Fruit fly (Drosophila melanogaster): ENCODE data around the gene sloth2.

sloth2 gene

dm6 chrX:7000444-7001134 is 10.6 kb upstream of the sloth2 start (continued):
- TF ChIP-seq shn (GFP tag; optimal IDR thresholded peaks at IDR 0.05) (peak; percentile 37), CG12236 (GFP tag; optimal IDR thresholded peaks at IDR 0.05) (peak; percentile 36), CG10321 (GFP tag; IDR thresholded peaks at IDR 0.05) (peak; percentile 87), Hr3 (GFP tag; optimal IDR thresholded peaks at IDR 0.05) (peak; percentile 42), Optix (GFP tag; IDR thresholded peaks at IDR 0.05) (no peak), CG3995 (GFP tag; optimal IDR thresholded peaks at IDR 0.05) (no peak), Mes4 (GFP tag; optimal IDR thresholded peaks at IDR 0.05) (no peak), Sry-δ (GFP tag; optimal IDR thresholded peaks at IDR 0.05) (peak; percentile 17), CG11504 (tag; optimal IDR thresholded peaks at IDR 0.05) (peak; percentile 53), CG12391 (tag; optimal IDR thresholded peaks at IDR 0.05) (no peak), Oli (tag; optimal IDR thresholded peaks at IDR 0.05) (peak; percentile 50), CG7987 (GFP tag; optimal IDR thresholded peaks at IDR 0.05) (no peak), Aef1 (GFP tag; IDR thresholded peaks at IDR 0.05) (no peak), Sox100B (GFP tag; optimal IDR thresholded peaks at IDR 0.05) (peak; percentile 59), CG12155 (GFP tag; optimal IDR thresholded peaks at IDR 0.05) (peak; percentile 43), CG10267 (tag; optimal IDR thresholded peaks at IDR 0.05) (peak; percentile 49), dmrt11E (tag; optimal IDR thresholded peaks at IDR 0.05) (peak; percentile 33), D19A (tag; optimal IDR thresholded peaks at IDR 0.05) (peak; percentile 65), Hsf (GFP tag; optimal IDR thresholded peaks at IDR 0.05) (no peak), NC2β (GFP tag; optimal IDR thresholded peaks at IDR 0.05) (peak; percentile 43), CG17186 (GFP tag; optimal IDR thresholded peaks at IDR 0.05) (no peak), odd (GFP tag; optimal IDR thresholded peaks at IDR 0.05) (peak; percentile 3), cg (GFP tag; optimal IDR thresholded peaks at IDR 0.05) (peak; percentile 15), gfzf (GFP tag; optimal IDR thresholded peaks at IDR 0.05) (no peak), Six4 (GFP tag; optimal IDR thresholded peaks at IDR 0.05) (peak; percentile 16), pfk (GFP tag; optimal IDR thresholded peaks at IDR 0.05) (peak; percentile 68), CG2678 (tag; optimal IDR thresholded peaks at IDR 0.05) (peak; percentile 49), CG9727 (GFP tag; optimal IDR thresholded peaks at IDR 0.05) (peak; percentile 64), Hmr (GFP tag; optimal IDR thresholded peaks at IDR 0.05) (peak; percentile 32), CG15479 (GFP tag; optimal IDR thresholded peaks at IDR 0.05) (peak; percentile 89), CG6854 (GFP tag; optimal IDR thresholded peaks at IDR 0.05) (no peak), D19B (GFP tag; optimal IDR thresholded peaks at IDR 0.05) (peak; percentile 91), CG7556 (GFP tag; optimal IDR thresholded peaks at IDR 0.05) (no peak), CG12769 (tag; optimal IDR thresholded peaks at IDR 0.05) (peak; percentile 45), danr (GFP tag; IDR thresholded peaks at IDR 0.05) (no peak), chinmo (GFP tag; IDR thresholded peaks at IDR 0.05; ENCODE audit: partially characterized antibody) (peak; percentile 81; the same call in 2 of the 4 replicates), Ptx1 (GFP tag; IDR thresholded peaks at IDR 0.05) (0 out of 2 replicates have a peak, but pooled peaks have one; percentile 51), zfh2 (GFP tag; optimal IDR thresholded peaks at IDR 0.05) (peak; percentile 0), tio (GFP tag; optimal IDR thresholded peaks at IDR 0.05) (peak; percentile 30), CG1603 (tag; optimal IDR thresholded peaks at IDR 0.05) (peak; percentile 8), CG11093 (GFP tag; IDR thresholded peaks at IDR 0.05) (0 out of 3 replicates have a peak, but pooled peaks have one; percentile 32), CG10979 (tag; optimal IDR thresholded peaks at IDR 0.05) (no peak), Mrtf (GFP tag; IDR thresholded peaks at IDR 0.05) (no peak), phol (tag; optimal IDR thresholded peaks at IDR 0.05) (peak; percentile 41), lola (GFP tag; optimal IDR thresholded peaks at IDR 0.05) (peak in 1 of 3 experiments; percentile 36), stc (GFP tag; IDR thresholded peaks at IDR 0.05) (0 out of 2 replicates have a peak, but pooled peaks have one; percentile 11), bcd (GFP tag; optimal IDR thresholded peaks at IDR 0.05) (peak; percentile 17), tin (GFP tag; optimal IDR thresholded peaks at IDR 0.05) (peak; percentile 16), CG13775 (GFP tag; optimal IDR thresholded peaks at IDR 0.05) (peak; percentile 66)
